Fruit fly (Drosophila melanogaster) whole organism, embryonic: ENCODE measurements around the gene wge.

ENCODE experiments used
- Ada2b ChIP-seq: fragments of 200-800 bp; sonication (Bioruptor generic); IDR thresholded peaks from 2 replicates; pipeline ENCODE4 v1.3.6; 2022; ENCODE audit warnings: missing biosample characterization, missing genetic modification characterization
- Adf1 ChIP-seq: fragments of 200-800 bp; sonication (Bioruptor generic); IDR thresholded peaks from 2 replicates; pipeline ENCODE4 v1.3.6; 2022; ENCODE audit warnings: missing biosample characterization, missing genetic modification characterization
- Asciz ChIP-seq: fragments of 200-800 bp; sonication (Bioruptor generic); optimal IDR thresholded peaks from 2 replicates; lab custom pipeline; 2017; ENCODE audit warnings: missing biosample characterization, mild to moderate bottlenecking, missing genetic modification characterization, missing genetic modification reagents
- CG10462 ChIP-seq: fragments of 200-800 bp; sonication (Bioruptor generic); optimal IDR thresholded peaks from 2 replicates; lab custom pipeline; 2016; ENCODE audit warnings: missing biosample characterization, missing genetic modification characterization
- CG12104 ChIP-seq: fragments of 200-800 bp; sonication (Bioruptor generic); optimal IDR thresholded peaks from 3 replicates; lab custom pipeline; 2016; ENCODE audit warnings: missing biosample characterization, missing genetic modification characterization
- CG12769 ChIP-seq: fragments of 200-800 bp; sonication (Bioruptor generic); optimal IDR thresholded peaks from 2 replicates; lab custom pipeline; 2019; ENCODE audit warnings: missing biosample characterization, mild to moderate bottlenecking, missing genetic modification characterization, moderate library complexity
- CG15514 ChIP-seq: fragments of 200-800 bp; sonication (Bioruptor generic); optimal IDR thresholded peaks from 3 replicates; lab custom pipeline; 2017; ENCODE audit warnings: missing biosample characterization, missing genetic modification characterization, mild to moderate bottlenecking, moderate library complexity, missing genetic modification reagents
- CG1647 ChIP-seq: fragments of 200-800 bp; sonication (Bioruptor generic); optimal IDR thresholded peaks from 3 replicates; lab custom pipeline; 2016; ENCODE audit warnings: missing biosample characterization, missing genetic modification characterization
- CG16813 ChIP-seq: fragments of 200-800 bp; sonication (Bioruptor generic); IDR thresholded peaks from 3 replicates; pipeline ENCODE4 v1.3.6; 2022; ENCODE audit warnings: missing biosample characterization, missing genetic modification characterization; ENCODE audit not compliant: partially characterized antibody
- CG17385 ChIP-seq: fragments of 200-800 bp; sonication (Bioruptor generic); optimal IDR thresholded peaks from 3 replicates; lab custom pipeline; 2018; ENCODE audit warnings: missing biosample characterization, mild to moderate bottlenecking, missing genetic modification characterization
- CG17802 ChIP-seq: fragments of 200-800 bp; sonication (Bioruptor generic); optimal IDR thresholded peaks from 2 replicates; lab custom pipeline; 2018; ENCODE audit warnings: missing biosample characterization, mild to moderate bottlenecking, missing genetic modification characterization, moderate library complexity
- CG18011 ChIP-seq: fragments of 200-800 bp; sonication (Bioruptor generic); optimal IDR thresholded peaks from 2 replicates; lab custom pipeline; 2017; ENCODE audit warnings: missing biosample characterization, missing genetic modification characterization, mild to moderate bottlenecking, moderate library complexity, missing genotype
- CG18262 ChIP-seq: fragments of 200-800 bp; optimal IDR thresholded peaks from 3 replicates; lab custom pipeline; 2019; ENCODE audit warnings: missing biosample characterization, mild to moderate bottlenecking, missing genetic modification characterization, moderate library complexity
- CG2712 ChIP-seq: fragments of 200-800 bp; optimal IDR thresholded peaks from 3 replicates; lab custom pipeline; 2019; ENCODE audit warnings: missing biosample characterization, mild to moderate bottlenecking, missing genetic modification characterization, moderate library complexity
- CG2889 ChIP-seq: fragments of 200-800 bp; sonication (Bioruptor generic); IDR thresholded peaks from 3 replicates; pipeline ENCODE4 v1.3.6; 2022; ENCODE audit warnings: missing biosample characterization, missing genetic modification characterization
- CG30431 ChIP-seq: fragments of 200-800 bp; sonication (Bioruptor generic); optimal IDR thresholded peaks from 2 replicates; lab custom pipeline; 2017; ENCODE audit warnings: missing biosample characterization, missing genetic modification characterization
- CG34422 ChIP-seq: fragments of 200-800 bp; sonication (Bioruptor generic); IDR thresholded peaks from 3 replicates; pipeline ENCODE4 v1.3.6; 2022; ENCODE audit warnings: missing biosample characterization, missing genetic modification characterization
- CG3847 ChIP-seq: fragments of 200-800 bp; sonication (Bioruptor generic); IDR thresholded peaks from 2 replicates; pipeline ENCODE4 v1.3.6; 2022; ENCODE audit warnings: missing biosample characterization, missing genetic modification characterization
- CG4820 ChIP-seq: fragments of 200-800 bp; sonication (Bioruptor generic); optimal IDR thresholded peaks from 3 replicates; lab custom pipeline; 2016; ENCODE audit warnings: missing biosample characterization, missing genetic modification characterization
- CG4854 ChIP-seq: fragments of 200-800 bp; sonication (Bioruptor generic); optimal IDR thresholded peaks from 2 replicates; lab custom pipeline; 2016; ENCODE audit warnings: missing biosample characterization, missing genetic modification characterization, inconsistent platforms
- CG5180 ChIP-seq: fragments of 200-800 bp; sonication (Bioruptor generic); optimal IDR thresholded peaks from 3 replicates; lab custom pipeline; 2017; ENCODE audit warnings: missing biosample characterization, missing genetic modification characterization, mild to moderate bottlenecking, moderate library complexity, missing genetic modification reagents
- CG6813 ChIP-seq: fragments of 200-800 bp; sonication (Bioruptor generic); optimal IDR thresholded peaks from 2 replicates; lab custom pipeline; 2017; ENCODE audit warnings: missing biosample characterization, missing genetic modification characterization, mild to moderate bottlenecking, moderate library complexity, missing genetic modification reagents
- CG7928 ChIP-seq: fragments of 200-800 bp; sonication (Bioruptor generic); optimal IDR thresholded peaks from 2 replicates; lab custom pipeline; 2017; ENCODE audit warnings: missing biosample characterization, mild to moderate bottlenecking, missing genetic modification characterization
- CG8359 ChIP-seq: fragments of 200-800 bp; sonication (Bioruptor generic); optimal IDR thresholded peaks from 2 replicates; lab custom pipeline; 2017; ENCODE audit warnings: missing biosample characterization, mild to moderate bottlenecking, missing genetic modification characterization, borderline replicate concordance
- CG9215 ChIP-seq: fragments of 200-800 bp; sonication (Bioruptor generic); IDR thresholded peaks from 2 replicates; pipeline ENCODE4 v1.3.6; 2022; ENCODE audit warnings: missing biosample characterization, missing genetic modification characterization
- CG9437 ChIP-seq: fragments of 200-800 bp; sonication (Bioruptor generic); optimal IDR thresholded peaks from 2 replicates; lab custom pipeline; 2018; ENCODE audit warnings: missing biosample characterization, mild to moderate bottlenecking, missing genetic modification characterization
- CHES-1-like ChIP-seq: fragments of 200-800 bp; sonication (Bioruptor generic); optimal IDR thresholded peaks from 2 replicates; lab custom pipeline; 2016; ENCODE audit warnings: missing biosample characterization, missing genetic modification characterization
- Camta ChIP-seq: fragments of 200-800 bp; sonication (Bioruptor generic); optimal IDR thresholded peaks from 2 replicates; lab custom pipeline; 2016; ENCODE audit warnings: missing biosample characterization, missing genetic modification characterization
- CkIIα-i1 ChIP-seq: fragments of 200-800 bp; sonication (Bioruptor generic); IDR thresholded peaks from 2 replicates; pipeline ENCODE4 v1.3.6; 2022; ENCODE audit warnings: missing biosample characterization, missing genetic modification characterization
- D ChIP-seq, 2 experiments: fragments of 200-800 bp in 1 of 2; fragments of >200 bp in 1 of 2; sonication (Bioruptor generic) in 1 of 2; optimal IDR thresholded peaks; 2 replicates in 1 of 2; 3 replicates in 1 of 2; lab custom pipeline; 2017; ENCODE audit warnings: mild to moderate bottlenecking in 1 of 2, missing biosample characterization in 1 of 2, missing genetic modification characterization in 1 of 2, missing genetic modification reagents in 1 of 2
- D19A ChIP-seq: fragments of 200-800 bp; optimal IDR thresholded peaks from 3 replicates; lab custom pipeline; 2019; ENCODE audit warnings: missing biosample characterization, mild to moderate bottlenecking, missing genetic modification characterization, moderate library complexity
- D19B ChIP-seq: fragments of 200-800 bp; sonication (Bioruptor generic); optimal IDR thresholded peaks from 2 replicates; lab custom pipeline; 2017; ENCODE audit warnings: missing biosample characterization, mild to moderate bottlenecking, missing genetic modification characterization
- H2.0 ChIP-seq: fragments of 200-800 bp; sonication (Bioruptor generic); IDR thresholded peaks from 2 replicates; pipeline ENCODE4 v1.3.6; 2022; ENCODE audit warnings: missing biosample characterization, missing genetic modification characterization
- HLH4C ChIP-seq: fragments of 200-800 bp; sonication (Bioruptor generic); IDR thresholded peaks from 3 replicates; pipeline ENCODE4 v1.3.6; 2022; ENCODE audit warnings: missing biosample characterization, missing genetic modification characterization; ENCODE audit not compliant: partially characterized antibody
- Mrtf ChIP-seq: fragments of 200-800 bp; sonication (Bioruptor generic); IDR thresholded peaks from 3 replicates; pipeline ENCODE4 v1.3.6; 2022; ENCODE audit warnings: missing biosample characterization, missing genetic modification characterization
- Rx ChIP-seq: fragments of 200-800 bp; sonication (Bioruptor generic); IDR thresholded peaks from 2 replicates; pipeline ENCODE4 v1.3.6; 2022; ENCODE audit warnings: missing biosample characterization, missing genetic modification characterization
- Sox102F ChIP-seq: fragments of 200-800 bp; sonication (Bioruptor generic); optimal IDR thresholded peaks from 2 replicates; lab custom pipeline; 2018; ENCODE audit warnings: missing biosample characterization, mild to moderate bottlenecking, missing genetic modification characterization, moderate library complexity
- ab ChIP-seq: fragments of 200-800 bp; sonication (Bioruptor generic); optimal IDR thresholded peaks from 2 replicates; lab custom pipeline; 2016; ENCODE audit warnings: missing biosample characterization, missing genetic modification characterization
- br ChIP-seq: fragments of >200 bp; optimal IDR thresholded peaks from 2 replicates; lab custom pipeline; 2017
- cas ChIP-seq: fragments of 200-800 bp; sonication (Bioruptor generic); IDR thresholded peaks from 2 replicates; pipeline ENCODE4 v1.3.6; 2022; ENCODE audit warnings: missing biosample characterization, missing genetic modification characterization
- cg ChIP-seq: fragments of 200-800 bp; sonication (Bioruptor generic); optimal IDR thresholded peaks from 3 replicates; lab custom pipeline; 2019; ENCODE audit warnings: missing biosample characterization, mild to moderate bottlenecking, missing genetic modification characterization, moderate library complexity
- crol ChIP-seq: fragments of 200-800 bp; sonication (Bioruptor generic); IDR thresholded peaks from 2 replicates; pipeline ENCODE4 v1.3.6; 2022; ENCODE audit warnings: missing biosample characterization, missing genetic modification characterization
- dm ChIP-seq: fragments of 200-800 bp; sonication (Bioruptor generic); optimal IDR thresholded peaks from 3 replicates; lab custom pipeline; 2016; ENCODE audit warnings: missing biosample characterization, missing genetic modification characterization
- dmrt99B ChIP-seq: fragments of 200-800 bp; sonication (Bioruptor generic); optimal IDR thresholded peaks from 2 replicates; lab custom pipeline; 2018; ENCODE audit warnings: missing biosample characterization, mild to moderate bottlenecking, missing genetic modification characterization, moderate library complexity
- ind ChIP-seq: fragments of 200-800 bp; sonication (Bioruptor generic); optimal IDR thresholded peaks from 3 replicates; lab custom pipeline; 2016; ENCODE audit warnings: missing biosample characterization, missing genetic modification characterization
- lmd ChIP-seq: fragments of 200-800 bp; sonication (Bioruptor generic); IDR thresholded peaks from 2 replicates; pipeline ENCODE4 v1.3.6; 2022; ENCODE audit warnings: missing biosample characterization, missing genetic modification characterization
- nau ChIP-seq: fragments of 200-800 bp; sonication (Bioruptor generic); optimal IDR thresholded peaks from 3 replicates; lab custom pipeline; 2017; ENCODE audit warnings: missing biosample characterization, mild to moderate bottlenecking, missing genetic modification characterization, missing genetic modification reagents
- pb ChIP-seq: fragments of 200-800 bp; sonication (Bioruptor generic); optimal IDR thresholded peaks from 3 replicates; lab custom pipeline; 2016; ENCODE audit warnings: missing biosample characterization, missing genetic modification characterization
- pnt ChIP-seq: fragments of 200-800 bp; sonication (Bioruptor generic); optimal IDR thresholded peaks from 3 replicates; lab custom pipeline; 2016; ENCODE audit warnings: missing biosample characterization, missing genetic modification characterization
- slbo ChIP-seq: fragments of 200-800 bp; sonication (Bioruptor generic); IDR thresholded peaks from 2 replicates; pipeline ENCODE4 v1.3.6; 2022; ENCODE audit warnings: missing biosample characterization, missing genetic modification characterization
- tgo ChIP-seq: fragments of 200-800 bp; sonication (Bioruptor generic); IDR thresholded peaks from 3 replicates; pipeline ENCODE4 v1.3.6; 2022; ENCODE audit warnings: missing biosample characterization, missing genetic modification characterization

wge gene

DNA sequence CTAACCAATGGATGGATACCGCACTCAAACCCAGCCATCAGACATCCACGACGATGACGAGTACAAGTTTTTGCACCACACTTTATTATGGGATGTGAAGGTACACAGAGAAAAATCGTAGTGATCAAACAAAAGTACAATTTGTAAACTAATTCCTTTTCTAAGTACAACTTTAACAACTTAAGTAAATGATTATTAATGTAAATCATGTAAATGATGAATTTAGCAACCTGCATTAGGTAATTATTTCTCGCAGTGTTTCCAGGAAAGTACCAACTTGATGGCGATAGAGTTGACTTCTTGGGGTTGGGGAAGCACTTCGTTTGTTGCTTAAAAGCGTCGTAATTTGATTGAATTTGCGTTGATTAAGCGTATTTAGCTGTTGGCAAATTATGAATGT, 57.8 kb downstream of the wge start (continued):
- TF ChIP-seq CG7928 (no peak), D (optimal IDR thresholded peaks at IDR 0.05; lab: Kevin White, UChicago) (no peak), D (GFP tag; optimal IDR thresholded peaks at IDR 0.05; lab: Kevin White, UChicago) (peak; percentile 23), Ada2b (GFP tag; lab: Robert Waterston, UW) (peak; percentile 63; the same call in 1 of the 2 replicates), Asciz (GFP tag; lab: Kevin White, UChicago) (peak; percentile 28), Camta (GFP tag; lab: Kevin White, UChicago) (peak; percentile 26), CG6813 (GFP tag; lab: Kevin White, UChicago) (peak; percentile 50), CG34422 (peak; percentile 57; the same call in 2 of the 3 replicates), Sox102F (peak; percentile 76), ab (no peak), CG12769 (tag; lab: Kevin White, UChicago) (no peak), cg (GFP tag; lab: Kevin White, UChicago) (no peak), dm (no peak), pnt (GFP tag; lab: Kevin White, UChicago) (peak; percentile 49), CkIIα-i1 (no peak), Rx (GFP tag; lab: Robert Waterston, UW) (no peak), CG1647 (GFP tag; lab: Kevin White, UChicago) (no peak), CG15514 (peak; percentile 48), cas (GFP tag; lab: Robert Waterston, UW) (no peak), D19B (GFP tag; lab: Kevin White, UChicago) (no peak), Adf1 (GFP tag; lab: Robert Waterston, UW) (peak; percentile 57), lmd (peak; percentile 62), CG9215 (GFP tag; lab: Robert Waterston, UW) (no peak), CG8359 (peak; percentile 1), slbo (GFP tag; lab: Robert Waterston, UW) (peak; percentile 92), CHES-1-like (GFP tag; lab: Kevin White, UChicago) (peak; percentile 57), ind (GFP tag; lab: Kevin White, UChicago) (peak; percentile 68), CG9437 (peak; percentile 34), CG5180 (GFP tag; lab: Kevin White, UChicago) (peak; percentile 35), CG18011 (GFP tag; lab: Kevin White, UChicago) (peak; percentile 18), pb (GFP tag; lab: Kevin White, UChicago) (no peak), D19A (peak; percentile 50), CG18262 (tag; lab: Kevin White, UChicago) (no peak), nau (no peak), CG16813 (GFP tag; lab: Robert Waterston, UW) (no peak), CG17802 (tag; lab: Kevin White, UChicago) (no peak), br (lab: Kevin White, UChicago) (no peak), CG30431 (peak; percentile 17), H2.0 (peak; percentile 83), CG2712 (tag; lab: Kevin White, UChicago) (peak; percentile 60), CG17385 (GFP tag; lab: Kevin White, UChicago) (peak; percentile 62), CG2889 (GFP tag; lab: Robert Waterston, UW) (peak; percentile 80; the same call in 2 of the 3 replicates), CG10462 (GFP tag; lab: Kevin White, UChicago) (peak; percentile 54), CG4820 (GFP tag; lab: Kevin White, UChicago) (peak; percentile 60), HLH4C (GFP tag; lab: Robert Waterston, UW) (no peak), CG4854 (no peak), crol (GFP tag; lab: Robert Waterston, UW) (no peak), tgo (peak; percentile 55), CG12104 (GFP tag; lab: Kevin White, UChicago) (no peak), CG3847 (GFP tag; lab: Robert Waterston, UW) (peak; percentile 77), Mrtf (GFP tag; lab: Robert Waterston, UW) (peak; percentile 31; the same call in 1 of the 3 replicates), dmrt99B (tag; lab: Kevin White, UChicago) (peak; percentile 79)
